Fruit fly (Drosophila melanogaster): Measurements from ENCODE around the gene CG31268.

- TF ChIP-seq pad (GFP tag; optimal IDR thresholded peaks at IDR 0.05) = no peak
- no peak for TF ChIP-seq CG12768 (GFP tag; optimal IDR thresholded peaks at IDR 0.05)
- no peak for TF ChIP-seq bab1 (GFP tag; optimal IDR thresholded peaks at IDR 0.05)
- TF ChIP-seq tj (GFP tag; optimal IDR thresholded peaks at IDR 0.05) = no peak
- no peak for TF ChIP-seq Mnt (GFP tag; optimal IDR thresholded peaks at IDR 0.05)
- no peak for TF ChIP-seq CG7101 (tag; optimal IDR thresholded peaks at IDR 0.05)
- no peak for TF ChIP-seq CG14711 (tag; optimal IDR thresholded peaks at IDR 0.05)
- no peak for TF ChIP-seq cic (GFP tag; optimal IDR thresholded peaks at IDR 0.05)
- TF ChIP-seq Crg-1 (GFP tag; optimal IDR thresholded peaks at IDR 0.05) = no peak
- TF ChIP-seq Hr96 (GFP tag; optimal IDR thresholded peaks at IDR 0.05) = no peak
- no peak for TF ChIP-seq toe (GFP tag; optimal IDR thresholded peaks at IDR 0.05)
- TF ChIP-seq ovo (GFP tag; optimal IDR thresholded peaks at IDR 0.05) = no peak
- no peak for TF ChIP-seq kay (GFP tag; ENCODE audit: borderline replicate concordance)
- TF ChIP-seq cnc (optimal IDR thresholded peaks at IDR 0.05) = no peak
Measured at dm6 chr3R:17014276-17014675, 17.3 kb upstream of the CG31268 start, which contains the start of gene Pxd.
